Worm (Caenorhabditis elegans): Measurements from ENCODE around the gene R02F2.6.

Gene R02F2.6

ce11 chrIII:5478824-5479368, at the start of gene R02F2.6, which contains the start of gene R02F2.5:
Gene R02F2.6, minus strand, starts transcription at chrIII:5478924.
Gene R02F2.5, plus strand, starts transcription at chrIII:5479318.
- TF ChIP-seq unc-62 (GFP tag; optimal IDR thresholded peaks at IDR 0.05): no peak

ce11 chrIII:5525973-5526372, 47.2 kb upstream of the R02F2.6 start, which contains the start of gene dex-1:
Gene dex-1, plus strand, starts transcription at chrIII:5526104.
- no peak for TF ChIP-seq unc-62 (GFP tag; optimal IDR thresholded peaks at IDR 0.05)

ce11 chrIII:5521930-5522329, 43.2 kb upstream of the R02F2.6 start, which contains the start of gene D1044.4:
Gene D1044.4, minus strand, starts transcription at chrIII:5522030.
- TF ChIP-seq unc-62 (GFP tag; optimal IDR thresholded peaks at IDR 0.05): no peak

- TF ChIP-seq unc-62 (GFP tag; optimal IDR thresholded peaks at IDR 0.05): no peak
Measured at ce11 chrIII:5517423-5517822, 38.7 kb upstream of the R02F2.6 start, which contains the start of gene nekl-4. Gene nekl-4, minus strand, starts transcription at chrIII:5517523.

- no peak for TF ChIP-seq unc-62 (GFP tag; optimal IDR thresholded peaks at IDR 0.05)
Measured at ce11 chrIII:5512502-5512901, 33.8 kb upstream of the R02F2.6 start, which contains the start of gene pqn-25. Gene pqn-25, minus strand, starts transcription at chrIII:5512602.

ce11 chrIII:5508669-5509068, 29.9 kb upstream of the R02F2.6 start, which contains the start of gene D1044.7:
Gene D1044.7, minus strand, starts transcription at chrIII:5508769.
- TF ChIP-seq unc-62 (GFP tag; optimal IDR thresholded peaks at IDR 0.05): no peak

ce11 chrIII:5506936-5507335, 28.2 kb upstream of the R02F2.6 start:
- TF ChIP-seq unc-62 (GFP tag; optimal IDR thresholded peaks at IDR 0.05): no peak

ce11 chrIII:5506023-5506597, 27.4 kb upstream of the R02F2.6 start:
- TF ChIP-seq unc-62 (GFP tag; optimal IDR thresholded peaks at IDR 0.05): no peak

ce11 chrIII:5505474-5506022, 26.8 kb upstream of the R02F2.6 start:
- no peak for TF ChIP-seq unc-62 (GFP tag; optimal IDR thresholded peaks at IDR 0.05)

ce11 chrIII:5504725-5505473, 26.2 kb upstream of the R02F2.6 start:
- TF ChIP-seq unc-62 (GFP tag; optimal IDR thresholded peaks at IDR 0.05): no peak

ce11 chrIII:5504164-5504563, 25.4 kb upstream of the R02F2.6 start:
- no peak for TF ChIP-seq unc-62 (GFP tag; optimal IDR thresholded peaks at IDR 0.05)

ce11 chrIII:5503669-5504068, 24.9 kb upstream of the R02F2.6 start:
- TF ChIP-seq unc-62 (GFP tag; optimal IDR thresholded peaks at IDR 0.05): no peak

ce11 chrIII:5502915-5503575, 24.3 kb upstream of the R02F2.6 start:
- no peak for TF ChIP-seq unc-62 (GFP tag; optimal IDR thresholded peaks at IDR 0.05)

ce11 chrIII:5501358-5502287, 22.9 kb upstream of the R02F2.6 start, which contains the start of gene R02F2.1:
Gene R02F2.1, plus strand, starts transcription at chrIII:5501885.
- no peak for TF ChIP-seq unc-62 (GFP tag; optimal IDR thresholded peaks at IDR 0.05)

- no peak for TF ChIP-seq unc-62 (GFP tag; optimal IDR thresholded peaks at IDR 0.05)
Measured at ce11 chrIII:5500732-5501131, 22.0 kb upstream of the R02F2.6 start.
